Fruit fly (Drosophila melanogaster) whole organism, embryonic: ENCODE results near the gene Cpr73D.

Experiments used
- Atf6 ChIP-seq: fragments of 200-800 bp; sonication (Bioruptor generic); IDR thresholded peaks from 2 replicates; pipeline ENCODE4 v1.3.6; 2022; ENCODE audit warnings: missing biosample characterization, missing genetic modification characterization
- Bteb2 ChIP-seq: fragments of 200-800 bp; sonication (Bioruptor generic); optimal IDR thresholded peaks from 2 replicates; lab custom pipeline; 2016; ENCODE audit warnings: missing biosample characterization, missing genetic modification characterization
- CG11093 ChIP-seq: fragments of 200-800 bp; sonication (Bioruptor generic); IDR thresholded peaks from 3 replicates; pipeline ENCODE4 v1.3.6; 2022; ENCODE audit warnings: missing biosample characterization, missing genetic modification characterization
- CG11398 ChIP-seq: fragments of 200-800 bp; sonication (Bioruptor generic); optimal IDR thresholded peaks from 2 replicates; lab custom pipeline; 2016; ENCODE audit warnings: missing biosample characterization, missing genetic modification characterization
- CG11695 ChIP-seq: fragments of 200-800 bp; sonication (Bioruptor generic); IDR thresholded peaks from 3 replicates; pipeline ENCODE4 v1.3.6; 2022; ENCODE audit warnings: missing biosample characterization, missing genetic modification characterization
- CG12104 ChIP-seq: fragments of 200-800 bp; sonication (Bioruptor generic); optimal IDR thresholded peaks from 3 replicates; lab custom pipeline; 2016; ENCODE audit warnings: missing biosample characterization, missing genetic modification characterization
- CG13894 ChIP-seq: fragments of 200-800 bp; sonication (Bioruptor generic); optimal IDR thresholded peaks from 3 replicates; lab custom pipeline; 2018; ENCODE audit warnings: missing biosample characterization, mild to moderate bottlenecking, missing genetic modification characterization, moderate library complexity
- CG14050 ChIP-seq: fragments of 200-800 bp; sonication (Bioruptor generic); IDR thresholded peaks from 3 replicates; pipeline ENCODE4 v1.3.6; 2022; ENCODE audit warnings: missing biosample characterization, missing genetic modification characterization
- CG15479 ChIP-seq: fragments of 200-800 bp; sonication (Bioruptor generic); optimal IDR thresholded peaks from 3 replicates; lab custom pipeline; 2019; ENCODE audit warnings: missing biosample characterization, mild to moderate bottlenecking, missing genetic modification characterization, moderate library complexity
- CG15601 ChIP-seq: fragments of 200-800 bp; sonication (Bioruptor generic); optimal IDR thresholded peaks from 3 replicates; lab custom pipeline; 2019; ENCODE audit warnings: missing biosample characterization, mild to moderate bottlenecking, missing genetic modification characterization, moderate library complexity
- CG16863 ChIP-seq: fragments of 200-800 bp; sonication (Bioruptor generic); optimal IDR thresholded peaks from 3 replicates; lab custom pipeline; 2016; ENCODE audit warnings: missing biosample characterization, missing genetic modification characterization
- CG17328 ChIP-seq: fragments of 200-800 bp; sonication (Bioruptor generic); IDR thresholded peaks from 2 replicates; pipeline ENCODE4 v1.3.6; 2022; ENCODE audit warnings: missing biosample characterization, missing genetic modification characterization
- CG17359 ChIP-seq: fragments of 200-800 bp; sonication (Bioruptor generic); optimal IDR thresholded peaks from 3 replicates; lab custom pipeline; 2018; ENCODE audit warnings: missing biosample characterization, mild to moderate bottlenecking, missing genetic modification characterization, moderate library complexity
- CG17568 ChIP-seq: fragments of 200-800 bp; sonication (Bioruptor generic); optimal IDR thresholded peaks from 2 replicates; lab custom pipeline; 2018; ENCODE audit warnings: missing biosample characterization, mild to moderate bottlenecking, missing genetic modification characterization, moderate library complexity
- CG17829 ChIP-seq: fragments of 200-800 bp; optimal IDR thresholded peaks from 2 replicates; lab custom pipeline; 2019; ENCODE audit warnings: missing biosample characterization, mild to moderate bottlenecking, missing genetic modification characterization, moderate library complexity
- CG1832 ChIP-seq: fragments of 200-800 bp; sonication (Bioruptor generic); optimal IDR thresholded peaks from 2 replicates; lab custom pipeline; 2017; ENCODE audit warnings: missing biosample characterization, mild to moderate bottlenecking, missing genetic modification characterization, inconsistent platforms
- CG2116 ChIP-seq: fragments of 200-800 bp; sonication (Bioruptor generic); optimal IDR thresholded peaks from 3 replicates; lab custom pipeline; 2018; ENCODE audit warnings: missing biosample characterization, mild to moderate bottlenecking, missing genetic modification characterization
- CG33213 ChIP-seq: fragments of 200-800 bp; sonication (Bioruptor generic); optimal IDR thresholded peaks from 3 replicates; lab custom pipeline; 2016; ENCODE audit warnings: missing biosample characterization, missing genetic modification characterization
- CG33557 ChIP-seq: fragments of 200-800 bp; sonication (Bioruptor generic); optimal IDR thresholded peaks from 2 replicates; lab custom pipeline; 2019; ENCODE audit warnings: missing biosample characterization, mild to moderate bottlenecking, missing genetic modification characterization, moderate library complexity
- CG3407 ChIP-seq: fragments of 200-800 bp; sonication (Bioruptor generic); optimal IDR thresholded peaks from 2 replicates; lab custom pipeline; 2018; ENCODE audit warnings: missing biosample characterization, mild to moderate bottlenecking, missing genetic modification characterization
- CG34422 ChIP-seq: fragments of 200-800 bp; sonication (Bioruptor generic); IDR thresholded peaks from 3 replicates; pipeline ENCODE4 v1.3.6; 2022; ENCODE audit warnings: missing biosample characterization, missing genetic modification characterization
- CG6683 ChIP-seq: fragments of 200-800 bp; sonication (Bioruptor generic); optimal IDR thresholded peaks from 2 replicates; lab custom pipeline; 2017; ENCODE audit warnings: missing biosample characterization, mild to moderate bottlenecking, missing genetic modification characterization, missing genetic modification reagents
- CG6813 ChIP-seq: fragments of 200-800 bp; sonication (Bioruptor generic); optimal IDR thresholded peaks from 2 replicates; lab custom pipeline; 2017; ENCODE audit warnings: missing biosample characterization, missing genetic modification characterization, mild to moderate bottlenecking, moderate library complexity, missing genetic modification reagents
- CG7987 ChIP-seq: fragments of 200-800 bp; sonication (Bioruptor generic); optimal IDR thresholded peaks from 2 replicates; lab custom pipeline; 2018; ENCODE audit warnings: missing biosample characterization, mild to moderate bottlenecking, missing genetic modification characterization, moderate library complexity
- CG9215 ChIP-seq: fragments of 200-800 bp; sonication (Bioruptor generic); IDR thresholded peaks from 2 replicates; pipeline ENCODE4 v1.3.6; 2022; ENCODE audit warnings: missing biosample characterization, missing genetic modification characterization
- CTCF ChIP-seq: fragments of 200-800 bp; sonication (Bioruptor generic); optimal IDR thresholded peaks from 2 replicates; lab custom pipeline; 2017; ENCODE audit warnings: missing biosample characterization, mild to moderate bottlenecking, missing genetic modification characterization, moderate library complexity
- Dbx ChIP-seq: fragments of 200-800 bp; sonication (Bioruptor generic); IDR thresholded peaks from 3 replicates; pipeline ENCODE4 v1.3.6; 2022; ENCODE audit warnings: missing biosample characterization, missing genetic modification characterization
- Fer1 ChIP-seq: fragments of 200-800 bp; sonication (Bioruptor generic); optimal IDR thresholded peaks from 2 replicates; lab custom pipeline; 2017; ENCODE audit warnings: missing biosample characterization, mild to moderate bottlenecking, missing genetic modification characterization
- HLH4C ChIP-seq: fragments of 200-800 bp; sonication (Bioruptor generic); IDR thresholded peaks from 3 replicates; pipeline ENCODE4 v1.3.6; 2022; ENCODE audit warnings: missing biosample characterization, missing genetic modification characterization; ENCODE audit not compliant: partially characterized antibody
- Hey ChIP-seq: fragments of 200-800 bp; sonication (Bioruptor generic); optimal IDR thresholded peaks from 3 replicates; lab custom pipeline; 2018; ENCODE audit warnings: missing biosample characterization, mild to moderate bottlenecking, missing genetic modification characterization
- MBD-R2 ChIP-seq: fragments of 200-800 bp; sonication (Bioruptor generic); IDR thresholded peaks from 2 replicates; pipeline ENCODE4 v1.3.6; 2022; ENCODE audit warnings: missing biosample characterization, missing genetic modification characterization
- Max ChIP-seq: fragments of 200-800 bp; sonication (Bioruptor generic); optimal IDR thresholded peaks from 2 replicates; lab custom pipeline; 2016; ENCODE audit warnings: missing biosample characterization, mild to moderate bottlenecking, missing genetic modification characterization
- NK7.1 ChIP-seq: fragments of 200-800 bp; sonication (Bioruptor generic); optimal IDR thresholded peaks from 3 replicates; lab custom pipeline; 2016; ENCODE audit warnings: missing biosample characterization, missing genetic modification characterization
- Spps ChIP-seq: fragments of 200-800 bp; sonication (Bioruptor generic); optimal IDR thresholded peaks from 2 replicates; lab custom pipeline; 2018; ENCODE audit warnings: missing biosample characterization, mild to moderate bottlenecking, missing genetic modification characterization
- Tbp ChIP-seq: fragments of >200 bp; optimal IDR thresholded peaks from 2 replicates; lab custom pipeline; 2018; ENCODE audit warnings: missing biosample characterization, missing genetic modification characterization
- br ChIP-seq: fragments of >200 bp; optimal IDR thresholded peaks from 2 replicates; lab custom pipeline; 2017
- dan ChIP-seq: fragments of 200-800 bp; sonication (Bioruptor generic); IDR thresholded peaks from 2 replicates; pipeline ENCODE4 v1.3.6; 2022; ENCODE audit warnings: missing biosample characterization, missing genetic modification characterization
- dati ChIP-seq: fragments of 200-800 bp; sonication (Bioruptor generic); IDR thresholded peaks from 2 replicates; pipeline ENCODE4 v1.3.6; 2022; ENCODE audit warnings: missing biosample characterization, missing genetic modification characterization
- en ChIP-seq: fragments of 200-800 bp; sonication (Bioruptor generic); optimal IDR thresholded peaks from 2 replicates; lab custom pipeline; 2016; ENCODE audit warnings: missing biosample characterization, missing genetic modification characterization
- grn ChIP-seq: fragments of 200-800 bp; sonication (Bioruptor generic); optimal IDR thresholded peaks from 3 replicates; lab custom pipeline; 2017; ENCODE audit warnings: missing biosample characterization, missing genetic modification characterization
- lmd ChIP-seq: fragments of 200-800 bp; sonication (Bioruptor generic); IDR thresholded peaks from 2 replicates; pipeline ENCODE4 v1.3.6; 2022; ENCODE audit warnings: missing biosample characterization, missing genetic modification characterization
- nau ChIP-seq: fragments of 200-800 bp; sonication (Bioruptor generic); optimal IDR thresholded peaks from 3 replicates; lab custom pipeline; 2017; ENCODE audit warnings: missing biosample characterization, mild to moderate bottlenecking, missing genetic modification characterization, missing genetic modification reagents
- repo ChIP-seq: fragments of 200-800 bp; sonication (Bioruptor generic); optimal IDR thresholded peaks from 2 replicates; lab custom pipeline; 2016; ENCODE audit warnings: missing biosample characterization, missing genetic modification characterization
- scrt ChIP-seq: fragments of 200-800 bp; sonication (Bioruptor generic); optimal IDR thresholded peaks from 2 replicates; lab custom pipeline; 2018; ENCODE audit warnings: missing biosample characterization, mild to moderate bottlenecking, missing genetic modification characterization, moderate library complexity
- sens-2 ChIP-seq: fragments of 200-800 bp; sonication (Bioruptor generic); IDR thresholded peaks from 2 replicates; pipeline ENCODE4 v1.3.6; 2022; ENCODE audit warnings: missing biosample characterization, missing genetic modification characterization
- slou ChIP-seq: fragments of 200-800 bp; sonication (Bioruptor generic); optimal IDR thresholded peaks from 3 replicates; lab custom pipeline; 2016; ENCODE audit warnings: missing biosample characterization, missing genetic modification characterization
- tin ChIP-seq: fragments of 200-800 bp; sonication (Bioruptor generic); optimal IDR thresholded peaks from 3 replicates; lab custom pipeline; 2016; ENCODE audit warnings: missing biosample characterization, missing genetic modification characterization
- tna ChIP-seq: fragments of 200-800 bp; sonication (Bioruptor generic); IDR thresholded peaks from 2 replicates; pipeline ENCODE4 v1.3.6; 2022; ENCODE audit warnings: missing biosample characterization, missing genetic modification characterization; ENCODE audit not compliant: partially characterized antibody
- unpg ChIP-seq: fragments of 200-800 bp; sonication (Bioruptor generic); optimal IDR thresholded peaks from 3 replicates; lab custom pipeline; 2018; ENCODE audit warnings: missing biosample characterization, mild to moderate bottlenecking, missing genetic modification characterization, moderate library complexity

Cpr73D gene

DNA sequence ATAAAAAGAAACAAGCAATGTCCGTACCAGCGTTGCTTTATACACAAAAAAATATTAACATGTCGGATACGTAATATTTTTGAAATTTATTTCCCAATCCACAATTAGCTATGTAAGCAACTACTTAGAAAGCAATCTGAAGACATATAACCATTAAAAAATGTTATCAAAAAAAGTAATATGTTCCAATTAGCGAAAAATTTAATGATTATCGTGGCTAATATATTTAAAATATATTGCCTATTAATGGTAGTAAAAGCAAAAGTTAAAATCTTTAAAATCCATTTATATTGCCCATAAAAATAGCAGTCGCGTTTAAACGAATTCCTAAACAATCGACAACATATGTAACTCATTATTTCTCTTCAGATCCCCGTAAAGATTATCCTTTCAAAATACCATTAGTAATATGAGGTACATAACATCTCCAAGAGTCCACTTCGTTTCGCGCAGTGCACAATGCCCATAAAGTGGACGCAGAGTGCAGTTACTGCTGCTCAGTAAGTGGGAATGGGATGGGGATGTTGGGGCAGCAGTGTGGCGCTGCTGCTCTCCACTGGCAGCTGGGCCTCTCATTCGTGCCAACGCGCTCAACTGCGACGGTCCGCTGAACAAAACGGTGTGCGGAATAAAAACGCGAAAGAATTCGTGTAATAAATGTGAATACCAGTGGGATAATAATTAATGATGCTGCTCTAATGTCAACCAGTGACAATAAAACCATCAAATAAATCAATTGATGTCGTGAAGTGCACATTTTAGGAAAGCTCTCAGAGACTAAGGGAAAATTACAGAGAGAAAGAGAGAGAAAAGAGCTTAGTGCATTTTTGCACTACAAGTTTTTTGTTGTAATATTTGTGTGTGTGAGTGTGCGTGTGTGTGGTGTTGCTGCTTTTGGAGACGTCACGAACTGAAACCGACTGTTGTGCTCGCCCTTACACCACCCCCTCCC is 28.8 kb upstream of the Cpr73D start (continued):
- TF ChIP-seq CG17359 (tag; lab: Kevin White, UChicago) (peak; percentile 51), CG11093 (GFP tag; lab: Robert Waterston, UW) (no peak), Atf6 (peak; percentile 42; the same call in 1 of the 2 replicates), CG17328 (GFP tag; lab: Robert Waterston, UW) (0 out of 2 replicates have a peak, but pooled peaks have one; percentile 43), sens-2 (GFP tag; lab: Robert Waterston, UW) (no peak), CG12104 (peak; percentile 68), CG33557 (GFP tag; lab: Kevin White, UChicago) (no peak), nau (GFP tag; lab: Kevin White, UChicago) (peak; percentile 46), CG3407 (GFP tag; lab: Kevin White, UChicago) (peak; percentile 11), en (no peak), tin (GFP tag; lab: Kevin White, UChicago) (peak; percentile 48), CG11398 (GFP tag; lab: Kevin White, UChicago) (no peak), CG6683 (GFP tag; lab: Kevin White, UChicago) (no peak), CG14050 (GFP tag; lab: Robert Waterston, UW) (no peak), dati (GFP tag; lab: Robert Waterston, UW) (peak; percentile 52; the same call in 1 of the 2 replicates)

DNA sequence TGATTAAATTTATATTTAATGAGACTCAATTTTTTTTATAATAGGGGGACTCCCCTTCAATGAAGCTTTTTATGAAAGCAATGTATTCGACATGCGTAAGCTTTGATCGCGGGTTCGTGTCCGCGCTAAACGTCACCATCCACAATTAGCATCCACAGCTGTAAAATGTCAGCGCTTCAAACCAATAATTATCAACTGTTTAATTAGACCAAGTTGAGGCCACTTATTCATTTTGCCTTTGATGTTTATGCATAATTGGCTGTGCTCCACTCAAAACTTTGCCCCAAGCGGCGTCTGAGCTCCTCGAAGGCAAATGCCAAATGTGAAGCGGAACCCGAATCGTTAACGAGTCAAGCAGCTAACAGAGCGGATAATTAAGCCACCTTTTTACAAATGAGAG is 28.1 kb upstream of the Cpr73D start:
- TF ChIP-seq Max (GFP tag; lab: Kevin White, UChicago) (no peak), Hey (tag; lab: Kevin White, UChicago) (no peak), CG1832 (no peak), MBD-R2 (0 out of 2 replicates have a peak, but pooled peaks have one; percentile 14), NK7.1 (GFP tag; lab: Kevin White, UChicago) (no peak), grn (GFP tag; lab: Kevin White, UChicago) (no peak), CG7987 (GFP tag; lab: Kevin White, UChicago) (no peak), CG9215 (GFP tag; lab: Robert Waterston, UW) (no peak), CG16863 (GFP tag; lab: Kevin White, UChicago) (no peak), repo (no peak), CG11695 (GFP tag; lab: Robert Waterston, UW) (no peak), Fer1 (GFP tag; lab: Kevin White, UChicago) (no peak), Bteb2 (GFP tag; lab: Kevin White, UChicago) (no peak), CG15479 (GFP tag; lab: Kevin White, UChicago) (no peak), br (lab: Kevin White, UChicago) (no peak), CG33213 (no peak), scrt (GFP tag; lab: Kevin White, UChicago) (no peak), CTCF (GFP tag; lab: Kevin White, UChicago) (peak; percentile 76), Dbx (GFP tag; lab: Robert Waterston, UW) (no peak), CG13894 (peak; percentile 29), CG34422 (GFP tag; lab: Robert Waterston, UW) (no peak), Tbp (GFP tag; lab: Kevin White, UChicago) (no peak), HLH4C (no peak), CG17568 (GFP tag; lab: Kevin White, UChicago) (no peak), unpg (GFP tag; lab: Kevin White, UChicago) (no peak), CG6813 (GFP tag; lab: Kevin White, UChicago) (no peak), lmd (GFP tag; lab: Robert Waterston, UW) (no peak), CG2116 (no peak), CG17829 (no peak), CG15601 (tag; lab: Kevin White, UChicago) (no peak), Spps (tag; lab: Kevin White, UChicago) (no peak), tna (GFP tag; lab: Robert Waterston, UW) (peak; percentile 41; the same call in 1 of the 2 replicates), dan (GFP tag; lab: Robert Waterston, UW) (no peak), slou (no peak), CG14050 (GFP tag; lab: Robert Waterston, UW) (no peak)
